Worm (Caenorhabditis elegans): ENCODE data around the gene talp-3.

DNA sequence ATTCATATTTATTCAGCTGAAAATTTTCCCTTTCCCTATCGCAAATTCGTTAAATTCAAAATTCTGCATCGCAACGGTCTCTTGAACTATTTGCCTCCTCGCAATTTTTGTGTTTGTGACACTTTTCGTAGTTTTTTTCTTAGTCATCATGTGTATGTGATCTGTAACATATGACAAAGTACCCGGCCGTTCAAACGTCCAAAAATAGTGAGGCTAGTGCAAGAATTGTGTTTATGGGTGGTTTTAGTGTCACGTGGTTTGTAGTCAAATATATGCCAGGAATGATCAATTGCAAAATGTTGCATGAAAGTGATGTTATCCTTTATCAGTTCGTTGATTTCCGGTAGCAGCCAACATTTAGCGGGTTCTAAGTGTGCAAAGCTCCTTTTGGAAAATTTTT is 43.4 kb downstream of the talp-3 start:
- TF ChIP-seq nhr-237 (tag; optimal IDR thresholded peaks at IDR 0.05) (no peak), unc-62 (GFP tag; optimal IDR thresholded peaks at IDR 0.05) (no peak)
